Worm (Caenorhabditis elegans): ENCODE measurements around the gene srh-19.

- TF ChIP-seq pha-2 (tag; optimal IDR thresholded peaks at IDR 0.05) (no peak), pha-4 (tag; optimal IDR thresholded peaks at IDR 0.05) (no peak), unc-3 (GFP tag; conservative IDR thresholded peaks at IDR 0.05) (no peak), unc-3 (tag; optimal IDR thresholded peaks at IDR 0.05) (no peak), lin-11 (tag; optimal IDR thresholded peaks at IDR 0.05) (no peak), ets-4 (tag; optimal IDR thresholded peaks at IDR 0.05) (no peak)
These were observed 28.7 kb downstream of the srh-19 start for ce11 chrX:1441602-1442183.
